Worm (Caenorhabditis elegans) whole organism, early embryonic: ENCODE results near the gene cex-2.
A peak's percentile ranks its signal among the peaks of the same experiment; 100 is the strongest.

Experiments used
- B0310.2 ChIP-seq: sonication (generic microtip); optimal IDR thresholded peaks from 2 replicates; lab custom pipeline; 2016; ENCODE audit warnings: mild to moderate bottlenecking, missing genetic modification characterization, missing compliant biosample characterization
- F13C5.2 ChIP-seq: sonication (generic microtip); optimal IDR thresholded peaks from 2 replicates; lab custom pipeline; 2017; ENCODE audit warnings: mild to moderate bottlenecking, missing genetic modification characterization, inconsistent platforms, missing compliant biosample characterization
- aly-1 ChIP-seq: sonication (generic microtip); optimal IDR thresholded peaks from 2 replicates; lab custom pipeline; 2016; ENCODE audit warnings: missing genetic modification characterization, missing compliant biosample characterization
- ama-1 ChIP-seq: fragments of 150-350 bp; optimal IDR thresholded peaks from 2 replicates; lab custom pipeline; 2014
- ceh-13 ChIP-seq: fragments of 200-800 bp; sonication (Bioruptor generic); optimal IDR thresholded peaks from 2 replicates; lab custom pipeline; 2018; ENCODE audit warnings: mild to moderate bottlenecking, missing genetic modification characterization, missing compliant biosample characterization
- ceh-36 ChIP-seq: sonication (generic microtip); optimal IDR thresholded peaks from 2 replicates; lab custom pipeline; 2016; ENCODE audit warnings: missing genetic modification characterization, inconsistent platforms, missing compliant biosample characterization
- flt-1 ChIP-seq: fragments of 200-800 bp; sonication (Bioruptor generic); IDR thresholded peaks from 2 replicates; pipeline ENCODE4 v1.3.6; 2022; ENCODE audit warnings: missing genetic modification characterization, missing compliant biosample characterization
- hmbx-1 ChIP-seq: sonication (generic microtip); optimal IDR thresholded peaks from 2 replicates; lab custom pipeline; 2016; ENCODE audit warnings: mild to moderate bottlenecking, missing genetic modification characterization, missing compliant biosample characterization
- hnd-1 ChIP-seq: sonication (generic microtip); optimal IDR thresholded peaks from 2 replicates; lab custom pipeline; 2016; ENCODE audit warnings: missing genetic modification characterization, missing compliant biosample characterization
- sea-1 ChIP-seq: fragments of 200-800 bp; sonication (Bioruptor generic); conservative IDR thresholded peaks from 2 replicates; pipeline ENCODE4 v1.3.6; 2022; ENCODE audit warnings: missing genetic modification characterization, missing compliant biosample characterization
- tbx-11 ChIP-seq: fragments of 200-800 bp; sonication (Bioruptor generic); IDR thresholded peaks from 2 replicates; pipeline ENCODE4 v1.3.6; 2022; ENCODE audit warnings: missing genetic modification characterization, missing compliant biosample characterization
- tbx-37 ChIP-seq: fragments of 200-800 bp; sonication (Bioruptor generic); conservative IDR thresholded peaks from 2 replicates; pipeline ENCODE4 v1.3.6; 2022; ENCODE audit warnings: missing genetic modification reagents, missing genetic modification characterization, missing compliant biosample characterization

- TF ChIP-seq ama-1 (peak; percentile 68), sea-1 (GFP tag; lab: Robert Waterston, UW) (no peak), hmbx-1 (tag; lab: Kevin White, UChicago) (no peak), aly-1 (no peak), ceh-36 (no peak), tbx-11 (GFP tag; lab: Robert Waterston, UW) (no peak), B0310.2 (no peak), flt-1 (GFP tag; lab: Robert Waterston, UW) (no peak), hnd-1 (tag; lab: Kevin White, UChicago) (no peak), ceh-13 (GFP tag; lab: Kevin White, UChicago) (no peak), F13C5.2 (tag; lab: Kevin White, UChicago) (no peak), tbx-37 (GFP tag; lab: Robert Waterston, UW) (no peak)
These were observed 44.8 kb downstream of the cex-2 start, which contains the start of gene srlf-1 for ce11 chrII:7790324-7790898.
